Fruit fly (Drosophila melanogaster) whole organism, embryonic: ENCODE measurements around the gene CG33341.

Source experiments
- Abd-B ChIP-seq: fragments of 200-800 bp; sonication (Bioruptor generic); optimal IDR thresholded peaks from 2 replicates; lab custom pipeline; 2018; ENCODE audit warnings: missing biosample characterization, mild to moderate bottlenecking, missing genetic modification characterization, moderate library complexity
- CG10366 ChIP-seq: fragments of 200-800 bp; sonication (Bioruptor generic); IDR thresholded peaks from 2 replicates; pipeline ENCODE4 v1.3.6; 2022; ENCODE audit warnings: missing biosample characterization, missing genetic modification characterization
- CG10543 ChIP-seq: fragments of 200-800 bp; sonication (Bioruptor generic); optimal IDR thresholded peaks from 3 replicates; lab custom pipeline; 2017; ENCODE audit warnings: missing biosample characterization, mild to moderate bottlenecking, missing genetic modification characterization, moderate library complexity
- CG11093 ChIP-seq: fragments of 200-800 bp; sonication (Bioruptor generic); IDR thresholded peaks from 3 replicates; pipeline ENCODE4 v1.3.6; 2022; ENCODE audit warnings: missing biosample characterization, missing genetic modification characterization
- CG1647 ChIP-seq: fragments of 200-800 bp; sonication (Bioruptor generic); optimal IDR thresholded peaks from 3 replicates; lab custom pipeline; 2016; ENCODE audit warnings: missing biosample characterization, missing genetic modification characterization
- CG16813 ChIP-seq: fragments of 200-800 bp; sonication (Bioruptor generic); IDR thresholded peaks from 3 replicates; pipeline ENCODE4 v1.3.6; 2022; ENCODE audit warnings: missing biosample characterization, missing genetic modification characterization; ENCODE audit not compliant: partially characterized antibody
- CG17186 ChIP-seq: fragments of 200-800 bp; sonication (Bioruptor generic); optimal IDR thresholded peaks from 3 replicates; lab custom pipeline; 2017; ENCODE audit warnings: missing biosample characterization, missing genetic modification reagents, missing genetic modification characterization
- CG17361 ChIP-seq: fragments of 200-800 bp; sonication (Bioruptor generic); IDR thresholded peaks from 3 replicates; pipeline ENCODE4 v1.3.6; 2022; ENCODE audit warnings: missing biosample characterization, missing genetic modification characterization
- CG17385 ChIP-seq: fragments of 200-800 bp; sonication (Bioruptor generic); optimal IDR thresholded peaks from 3 replicates; lab custom pipeline; 2018; ENCODE audit warnings: missing biosample characterization, mild to moderate bottlenecking, missing genetic modification characterization
- CG1792 ChIP-seq: fragments of 200-800 bp; sonication (Bioruptor generic); optimal IDR thresholded peaks from 2 replicates; lab custom pipeline; 2016; ENCODE audit warnings: missing biosample characterization, missing genetic modification characterization
- CG30020 ChIP-seq: fragments of 200-800 bp; optimal IDR thresholded peaks from 2 replicates; lab custom pipeline; 2019; ENCODE audit warnings: missing biosample characterization, mild to moderate bottlenecking, missing genetic modification characterization, moderate library complexity
- CG30403 ChIP-seq: fragments of 200-800 bp; sonication (Bioruptor generic); optimal IDR thresholded peaks from 3 replicates; lab custom pipeline; 2016; ENCODE audit warnings: missing biosample characterization, missing genetic modification characterization
- CG3163 ChIP-seq: fragments of 200-800 bp; sonication (Bioruptor generic); optimal IDR thresholded peaks from 3 replicates; lab custom pipeline; 2016; ENCODE audit warnings: missing biosample characterization, missing genetic modification characterization
- CG3281 ChIP-seq: fragments of 200-800 bp; sonication (Bioruptor generic); optimal IDR thresholded peaks from 3 replicates; lab custom pipeline; 2017; ENCODE audit warnings: missing biosample characterization, mild to moderate bottlenecking, missing genetic modification characterization
- CG3407 ChIP-seq: fragments of 200-800 bp; sonication (Bioruptor generic); optimal IDR thresholded peaks from 2 replicates; lab custom pipeline; 2018; ENCODE audit warnings: missing biosample characterization, mild to moderate bottlenecking, missing genetic modification characterization
- CG3726 ChIP-seq: fragments of 200-800 bp; sonication (Bioruptor generic); IDR thresholded peaks from 3 replicates; pipeline ENCODE4, ENCODE4 v1.3.6; 2022; ENCODE audit warnings: missing biosample characterization, missing genetic modification characterization
- CG4328 ChIP-seq: fragments of 200-800 bp; sonication (Bioruptor generic); optimal IDR thresholded peaks from 3 replicates; lab custom pipeline; 2017; ENCODE audit warnings: missing biosample characterization, missing genetic modification reagents, missing genetic modification characterization
- CG4404 ChIP-seq: fragments of 200-800 bp; sonication (Bioruptor generic); IDR thresholded peaks from 2 replicates; pipeline ENCODE4 v1.3.6; 2022; ENCODE audit warnings: missing biosample characterization, missing genetic modification characterization
- CG6175 ChIP-seq: fragments of 200-800 bp; sonication (Bioruptor generic); IDR thresholded peaks from 3 replicates; pipeline ENCODE4 v1.3.6; 2022; ENCODE audit warnings: missing biosample characterization, missing genetic modification characterization
- CG7372 ChIP-seq: fragments of 200-800 bp; sonication (Bioruptor generic); IDR thresholded peaks from 2 replicates; pipeline ENCODE4 v1.3.6; 2022; ENCODE audit warnings: missing biosample characterization, missing genetic modification characterization
- CG7745 ChIP-seq: fragments of 200-800 bp; sonication (Bioruptor generic); optimal IDR thresholded peaks from 2 replicates; lab custom pipeline; 2018; ENCODE audit warnings: missing biosample characterization, mild to moderate bottlenecking, missing genetic modification characterization, moderate library complexity
- CG7839 ChIP-seq: fragments of 200-800 bp; sonication (Bioruptor generic); optimal IDR thresholded peaks from 3 replicates; lab custom pipeline; 2018; ENCODE audit warnings: missing biosample characterization, mild to moderate bottlenecking, missing genetic modification characterization, moderate library complexity
- CoRest ChIP-seq: fragments of 200-800 bp; sonication (Bioruptor generic); optimal IDR thresholded peaks from 3 replicates; lab custom pipeline; 2018; ENCODE audit warnings: missing biosample characterization, mild to moderate bottlenecking, missing genetic modification characterization, moderate library complexity
- D ChIP-seq, 2 experiments: fragments of 200-800 bp in 1 of 2; fragments of >200 bp in 1 of 2; sonication (Bioruptor generic) in 1 of 2; optimal IDR thresholded peaks; 2 replicates in 1 of 2; 3 replicates in 1 of 2; lab custom pipeline; 2017; ENCODE audit warnings: mild to moderate bottlenecking in 1 of 2, missing biosample characterization in 1 of 2, missing genetic modification characterization in 1 of 2, missing genetic modification reagents in 1 of 2
- Dip2 ChIP-seq: fragments of 200-800 bp; sonication (Bioruptor generic); IDR thresholded peaks from 2 replicates; pipeline ENCODE4 v1.3.6; 2022; ENCODE audit warnings: missing biosample characterization, missing genetic modification characterization
- Dref ChIP-seq: fragments of 200-800 bp; sonication (Bioruptor generic); IDR thresholded peaks from 2 replicates; pipeline ENCODE4 v1.3.6; 2022; ENCODE audit warnings: missing biosample characterization, missing genetic modification characterization
- Eip74EF ChIP-seq, 2 experiments: fragments of 200-800 bp in 1 of 2; fragments of >200 bp in 1 of 2; sonication (Bioruptor generic) in 1 of 2; optimal IDR thresholded peaks; 2 replicates each; lab custom pipeline; 2017 to 2019; ENCODE audit warnings: missing biosample characterization in 2 of 2, missing genetic modification characterization in 2 of 2, mild to moderate bottlenecking in 1 of 2, moderate library complexity in 1 of 2
- Ets97D ChIP-seq: fragments of 200-800 bp; sonication (Bioruptor generic); optimal IDR thresholded peaks from 3 replicates; lab custom pipeline; 2016; ENCODE audit warnings: missing biosample characterization, missing genetic modification characterization
- Fer3 ChIP-seq: fragments of 200-800 bp; sonication (Bioruptor generic); optimal IDR thresholded peaks from 2 replicates; lab custom pipeline; 2018; ENCODE audit warnings: missing biosample characterization, mild to moderate bottlenecking, missing genetic modification characterization, moderate library complexity
- HLH4C ChIP-seq: fragments of 200-800 bp; sonication (Bioruptor generic); IDR thresholded peaks from 3 replicates; pipeline ENCODE4 v1.3.6; 2022; ENCODE audit warnings: missing biosample characterization, missing genetic modification characterization; ENCODE audit not compliant: partially characterized antibody
- HLH54F ChIP-seq: fragments of 200-800 bp; sonication (Bioruptor generic); optimal IDR thresholded peaks from 3 replicates; lab custom pipeline; 2016; ENCODE audit warnings: missing biosample characterization, missing genetic modification characterization
- HmgD ChIP-seq: fragments of 200-800 bp; sonication (Bioruptor generic); optimal IDR thresholded peaks from 3 replicates; lab custom pipeline; 2016; ENCODE audit warnings: missing biosample characterization, missing genetic modification characterization
- HmgZ ChIP-seq: fragments of 200-800 bp; sonication (Bioruptor generic); optimal IDR thresholded peaks from 2 replicates; lab custom pipeline; 2018; ENCODE audit warnings: missing biosample characterization, mild to moderate bottlenecking, missing genetic modification characterization
- Myb ChIP-seq: fragments of 200-800 bp; sonication (Bioruptor generic); optimal IDR thresholded peaks from 2 replicates; lab custom pipeline; 2016; ENCODE audit warnings: missing biosample characterization, missing genetic modification characterization
- NfI ChIP-seq: fragments of 200-800 bp; sonication (Bioruptor generic); optimal IDR thresholded peaks from 3 replicates; lab custom pipeline; 2018; ENCODE audit warnings: missing biosample characterization, mild to moderate bottlenecking, missing genetic modification characterization, moderate library complexity
- Sox102F ChIP-seq: fragments of 200-800 bp; sonication (Bioruptor generic); optimal IDR thresholded peaks from 2 replicates; lab custom pipeline; 2018; ENCODE audit warnings: missing biosample characterization, mild to moderate bottlenecking, missing genetic modification characterization, moderate library complexity
- Stat92E ChIP-seq, 3 experiments: fragments of >200 bp in 2 of 3; fragments of 200-800 bp in 1 of 3; sonication (Bioruptor generic) in 1 of 3; optimal IDR thresholded peaks; 2 replicates each; lab custom pipeline; 2017 to 2019; ENCODE audit warnings: missing biosample characterization in 3 of 3, missing genetic modification characterization in 3 of 3, mild to moderate bottlenecking in 1 of 3, moderate library complexity in 1 of 3
- aop ChIP-seq: fragments of 200-800 bp; sonication (Bioruptor generic); IDR thresholded peaks from 2 replicates; pipeline ENCODE4 v1.3.6; 2022; ENCODE audit warnings: missing biosample characterization, missing genetic modification characterization
- cato ChIP-seq: fragments of 200-800 bp; sonication (Bioruptor generic); optimal IDR thresholded peaks from 2 replicates; lab custom pipeline; 2016; ENCODE audit warnings: missing biosample characterization, missing genetic modification characterization, borderline replicate concordance
- cg ChIP-seq: fragments of 200-800 bp; sonication (Bioruptor generic); optimal IDR thresholded peaks from 3 replicates; lab custom pipeline; 2019; ENCODE audit warnings: missing biosample characterization, mild to moderate bottlenecking, missing genetic modification characterization, moderate library complexity
- chinmo ChIP-seq: fragments of 200-800 bp; sonication (Bioruptor generic); IDR thresholded peaks from 4 replicates; pipeline ENCODE4 v1.3.6; 2022; ENCODE audit warnings: missing biosample characterization, missing genetic modification characterization; ENCODE audit not compliant: partially characterized antibody
- danr ChIP-seq: fragments of 200-800 bp; sonication (Bioruptor generic); IDR thresholded peaks from 2 replicates; pipeline ENCODE4 v1.3.6; 2022; ENCODE audit warnings: missing biosample characterization, missing genetic modification characterization
- dpn ChIP-seq, 2 experiments: fragments of 200-800 bp; sonication (Bioruptor generic); optimal IDR thresholded peaks; 3 replicates each; lab custom pipeline; 2016; ENCODE audit warnings: missing biosample characterization in 2 of 2, missing genetic modification characterization in 2 of 2
- lilli ChIP-seq: fragments of 200-800 bp; sonication (Bioruptor generic); optimal IDR thresholded peaks from 3 replicates; lab custom pipeline; 2016; ENCODE audit warnings: missing biosample characterization, missing genetic modification characterization
- lmd ChIP-seq: fragments of 200-800 bp; sonication (Bioruptor generic); IDR thresholded peaks from 2 replicates; pipeline ENCODE4 v1.3.6; 2022; ENCODE audit warnings: missing biosample characterization, missing genetic modification characterization
- nau ChIP-seq: fragments of 200-800 bp; sonication (Bioruptor generic); optimal IDR thresholded peaks from 3 replicates; lab custom pipeline; 2017; ENCODE audit warnings: missing biosample characterization, mild to moderate bottlenecking, missing genetic modification characterization, missing genetic modification reagents
- sc ChIP-seq, 3 experiments: fragments of >200 bp in 2 of 3; fragments of 200-800 bp in 1 of 3; sonication (Bioruptor generic) in 1 of 3; optimal IDR thresholded peaks; 2 replicates in 2 of 3; 3 replicates in 1 of 3; lab custom pipeline; 2017; ENCODE audit warnings: mild to moderate bottlenecking in 1 of 3, missing biosample characterization in 1 of 3, missing genetic modification characterization in 1 of 3, missing genetic modification reagents in 1 of 3
- slou ChIP-seq: fragments of 200-800 bp; sonication (Bioruptor generic); optimal IDR thresholded peaks from 3 replicates; lab custom pipeline; 2016; ENCODE audit warnings: missing biosample characterization, missing genetic modification characterization

CG33341 gene

dm6 chr3R:24333182-24333808 is 34.9 kb upstream of the CG33341 start, which contains the start of the genes Rrp5 and Dis3 (continued):
- TF ChIP-seq CG3407 (GFP tag; lab: Kevin White, UChicago) (no peak), dpn (GFP tag; optimal IDR thresholded peaks at IDR 0.05; lab: Kevin White, UChicago) (no peak), chinmo (GFP tag; lab: Robert Waterston, UW) (0 out of 4 replicates have a peak, but pooled peaks have one; percentile 30), CG16813 (GFP tag; lab: Robert Waterston, UW) (peak; percentile 36; the same call in 1 of the 3 replicates), Stat92E (GFP tag; optimal IDR thresholded peaks at IDR 0.05; lab: Kevin White, UChicago) (no peak), CG30403 (GFP tag; lab: Kevin White, UChicago) (peak; percentile 24), Ets97D (GFP tag; lab: Kevin White, UChicago) (peak; percentile 81), Dref (peak; percentile 58), CoRest (tag; lab: Kevin White, UChicago) (no peak), HmgZ (tag; lab: Kevin White, UChicago) (peak; percentile 84), CG30020 (tag; lab: Kevin White, UChicago) (peak; percentile 94), Sox102F (no peak), cg (GFP tag; lab: Kevin White, UChicago) (no peak), CG3163 (GFP tag; lab: Kevin White, UChicago) (peak; percentile 14), Eip74EF (GFP tag; optimal IDR thresholded peaks at IDR 0.05; lab: Kevin White, UChicago) (no peak), HLH54F (GFP tag; lab: Kevin White, UChicago) (peak; percentile 50), HmgD (GFP tag; lab: Kevin White, UChicago) (peak; percentile 91), CG3726 (GFP tag; lab: Robert Waterston, UW) (no peak), Myb (GFP tag; lab: Kevin White, UChicago) (peak; percentile 73), CG7745 (tag; lab: Kevin White, UChicago) (no peak), nau (GFP tag; lab: Kevin White, UChicago) (no peak), danr (GFP tag; lab: Robert Waterston, UW) (no peak), lmd (GFP tag; lab: Robert Waterston, UW) (peak; percentile 56), CG7839 (tag; lab: Kevin White, UChicago) (no peak), aop (no peak), CG10366 (GFP tag; lab: Robert Waterston, UW) (peak; percentile 42; the same call in 1 of the 2 replicates), CG7372 (GFP tag; lab: Robert Waterston, UW) (0 out of 2 replicates have a peak, but pooled peaks have one; percentile 31), D (optimal IDR thresholded peaks at IDR 0.05; lab: Kevin White, UChicago) (no peak), D (GFP tag; optimal IDR thresholded peaks at IDR 0.05; lab: Kevin White, UChicago) (no peak), HLH4C (GFP tag; lab: Robert Waterston, UW) (peak; percentile 58; the same call in 2 of the 3 replicates), lilli (no peak), CG3281 (GFP tag; lab: Kevin White, UChicago) (no peak), Dip2 (no peak), CG17361 (GFP tag; lab: Robert Waterston, UW) (no peak), CG6175 (GFP tag; lab: Robert Waterston, UW) (no peak), CG4404 (GFP tag; lab: Robert Waterston, UW) (no peak), Abd-B (GFP tag; lab: Kevin White, UChicago) (no peak), sc (optimal IDR thresholded peaks at IDR 0.05; lab: Kevin White, UChicago) (no peak), sc (GFP tag; optimal IDR thresholded peaks at IDR 0.05; lab: Kevin White, UChicago) (no peak), CG11093 (GFP tag; lab: Robert Waterston, UW) (no peak), CG10543 (GFP tag; lab: Kevin White, UChicago) (no peak), CG17186 (peak; percentile 87), CG1647 (GFP tag; lab: Kevin White, UChicago) (no peak), Fer3 (tag; lab: Kevin White, UChicago) (no peak), slou (no peak), cato (GFP tag; lab: Kevin White, UChicago) (no peak), CG17385 (GFP tag; lab: Kevin White, UChicago) (no peak), CG4328 (GFP tag; lab: Kevin White, UChicago) (no peak), CG1792 (GFP tag; lab: Kevin White, UChicago) (peak; percentile 96), NfI (GFP tag; lab: Kevin White, UChicago) (no peak)
